Worm (Caenorhabditis elegans) whole organism, L1 larva: ENCODE measurements around the gene Y11D7A.5.

Experiments used
- ama-1 ChIP-seq: fragments of 150-350 bp; optimal IDR thresholded peaks from 2 replicates; lab custom pipeline; 2014
- dpl-1 ChIP-seq, 3 experiments: fragments of 150-350 bp in 2 of 3; sonication (generic microtip) in 1 of 3; optimal IDR thresholded peaks; 2 replicates each; lab custom pipeline; 2014 to 2017; ENCODE audit warnings: missing biosample characterization in 3 of 3, missing genetic modification characterization in 3 of 3, missing genetic modification reagents in 3 of 3
- elt-3 ChIP-seq, 6 experiments: fragments of 150-350 bp in 1 of 6; sonication (generic microtip); optimal IDR thresholded peaks; 2 replicates each; lab custom pipeline; 2017 to 2018; ENCODE audit warnings: missing biosample characterization in 6 of 6, missing genetic modification characterization in 6 of 6, inconsistent platforms in 1 of 6
- fkh-10 ChIP-seq: sonication (generic microtip); optimal IDR thresholded peaks from 2 replicates; lab custom pipeline; 2017; ENCODE audit warnings: missing biosample characterization, missing genetic modification reagents, missing genetic modification characterization
- grh-1 ChIP-seq: fragments of 200-800 bp; sonication (Bioruptor generic); IDR thresholded peaks from 2 replicates; pipeline ENCODE4 v1.3.6; 2022; ENCODE audit warnings: missing genetic modification reagents, missing genetic modification characterization, missing compliant biosample characterization
- nhr-12 ChIP-seq: sonication (generic microtip); optimal IDR thresholded peaks from 2 replicates; lab custom pipeline; 2017; ENCODE audit warnings: missing biosample characterization, missing genetic modification characterization
- ztf-4 ChIP-seq: fragments of 150-350 bp; optimal IDR thresholded peaks from 2 replicates; lab custom pipeline; 2014; ENCODE audit warnings: missing biosample characterization, missing genetic modification characterization

DNA sequence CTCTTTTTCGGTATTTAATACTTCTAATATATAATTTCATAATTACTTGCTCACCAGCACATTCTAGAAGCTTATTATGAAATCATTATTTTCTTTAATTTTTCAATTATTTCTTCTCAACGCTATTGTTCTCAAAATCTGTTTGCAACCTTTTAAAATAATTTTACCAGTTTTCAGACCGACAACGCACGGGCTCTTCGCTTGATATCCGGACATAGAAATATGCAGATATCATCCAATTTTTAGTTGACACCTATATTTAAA is 45.5 kb downstream of the Y11D7A.5 start, which contains the start of gene wnk-1:
- TF ChIP-seq dpl-1 (GFP tag; optimal IDR thresholded peaks at IDR 0.05; lab: Kevin White, UChicago): no peak
- no peak for TF ChIP-seq ama-1
- TF ChIP-seq grh-1: no peak
- TF ChIP-seq fkh-10 (GFP tag; lab: Kevin White, UChicago): no peak
- no peak for TF ChIP-seq ztf-4 (tag; lab: Kevin White, UChicago)
- TF ChIP-seq elt-3 (tag; optimal IDR thresholded peaks at IDR 0.05; lab: Kevin White, UChicago): no peak
- no peak for TF ChIP-seq nhr-12
